Worm (Caenorhabditis elegans): ENCODE results near the gene C45G9.8.
A peak's percentile ranks its signal among the peaks of the same experiment; 100 is the strongest.

Gene C45G9.8

DNA sequence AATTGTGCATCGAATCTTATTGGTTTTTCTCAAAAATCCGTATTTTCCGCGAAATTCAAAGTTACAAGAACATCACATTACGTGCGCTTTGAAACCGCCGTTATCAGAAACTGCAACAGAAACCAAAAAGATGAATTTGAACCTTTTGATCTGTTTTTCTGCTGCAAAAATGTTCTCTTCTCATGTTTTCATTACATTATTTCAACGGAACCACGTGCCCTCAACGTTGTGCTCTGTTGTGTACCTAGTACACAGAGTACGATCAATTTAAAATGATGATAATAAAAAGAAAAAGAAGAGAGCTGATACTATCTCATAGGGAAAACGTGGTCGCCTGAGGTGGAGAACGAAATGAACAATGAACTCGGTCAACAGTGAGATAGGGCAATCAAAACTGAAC is 24.6 kb upstream of the C45G9.8 start:
- TF ChIP-seq nhr-11 (tag; optimal IDR thresholded peaks at IDR 0.05) (peak; percentile 37), lin-15B (tag; optimal IDR thresholded peaks at IDR 0.05) (peak; percentile 6), nhr-43 (tag; optimal IDR thresholded peaks at IDR 0.05; ENCODE audit: poor library complexity, severe bottlenecking) (peak; percentile 81), hmg-11 (tag; optimal IDR thresholded peaks at IDR 0.05) (no peak), elt-3 (tag; optimal IDR thresholded peaks at IDR 0.05) (peak in 1 of 3 experiments; percentile 8), ztf-11 (tag; optimal IDR thresholded peaks at IDR 0.05) (no peak), R02D3.7 (tag; optimal IDR thresholded peaks at IDR 0.05) (no peak), nhr-12 (tag; optimal IDR thresholded peaks at IDR 0.05) (no peak), nfya-1 (tag; optimal IDR thresholded peaks at IDR 0.05; ENCODE audit: insufficient read depth) (peak; percentile 60), snpc-4 (tag; optimal IDR thresholded peaks at IDR 0.05) (peak; percentile 10), ama-1 (optimal IDR thresholded peaks at IDR 0.05) (peak; percentile 26), nhr-77 (tag; optimal IDR thresholded peaks at IDR 0.05) (no peak), pha-4 (tag; optimal IDR thresholded peaks at IDR 0.05) (peak; percentile 93), ztf-4 (tag; optimal IDR thresholded peaks at IDR 0.05) (peak; percentile 25), mdl-1 (tag; optimal IDR thresholded peaks at IDR 0.05) (peak; percentile 43), nhr-23 (tag; optimal IDR thresholded peaks at IDR 0.05) (peak; percentile 82), lsy-12 (tag; optimal IDR thresholded peaks at IDR 0.05) (no peak), ceh-16 (tag; optimal IDR thresholded peaks at IDR 0.05) (no peak), elt-2 (tag; optimal IDR thresholded peaks at IDR 0.05) (peak; percentile 93), zag-1 (tag; optimal IDR thresholded peaks at IDR 0.05) (no peak), pqm-1 (tag; optimal IDR thresholded peaks at IDR 0.05) (peak; percentile 99), jun-1 (tag; optimal IDR thresholded peaks at IDR 0.05) (peak; percentile 78), skn-1 (tag; optimal IDR thresholded peaks at IDR 0.05) (peak; percentile 81), elt-1 (tag; optimal IDR thresholded peaks at IDR 0.05) (peak; percentile 7)

DNA sequence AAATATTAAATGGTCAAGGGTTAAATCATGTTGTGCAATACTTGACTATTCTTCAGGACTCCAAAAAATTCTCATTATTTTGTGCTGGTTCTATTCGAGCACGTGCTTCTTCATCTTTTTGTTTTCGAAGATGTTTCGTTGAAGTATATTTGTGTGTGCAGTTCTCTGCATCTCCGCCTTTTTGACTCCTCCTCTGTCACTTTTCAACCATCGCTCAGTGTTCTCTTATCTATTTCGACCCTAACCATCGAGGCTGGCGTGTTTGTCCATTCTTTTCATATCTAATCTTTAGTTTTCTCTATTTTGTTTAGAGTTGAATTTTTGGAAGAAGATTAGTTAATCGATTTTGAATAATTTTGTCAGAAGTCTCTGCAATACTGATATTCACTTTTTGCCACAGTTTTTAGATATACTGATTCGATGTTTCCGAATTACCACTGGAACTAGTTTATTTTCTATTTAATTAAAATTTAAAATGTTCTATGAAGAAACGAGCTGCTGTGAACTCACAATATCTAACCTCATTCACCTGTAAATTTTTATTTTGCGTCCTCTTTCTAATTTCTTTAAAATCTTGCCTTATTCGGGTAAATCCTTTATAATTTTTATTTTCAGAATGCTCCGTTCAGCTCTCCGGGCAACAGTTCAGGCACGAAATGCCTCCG is 23.8 kb upstream of the C45G9.8 start, which contains the start of gene alh-1:
Gene alh-1, plus strand, starts transcription at position 615 of the 665 bp plus-strand sequence.
- TF ChIP-seq nhr-25 (tag; optimal IDR thresholded peaks at IDR 0.05) (no peak), daf-12 (tag; optimal IDR thresholded peaks at IDR 0.05) (no peak), pqm-1 (tag; optimal IDR thresholded peaks at IDR 0.05) (peak; percentile 61), ceh-9 (tag; optimal IDR thresholded peaks at IDR 0.05) (no peak), hmg-11 (tag; optimal IDR thresholded peaks at IDR 0.05) (no peak), ZK546.5 (tag; optimal IDR thresholded peaks at IDR 0.05) (no peak), ceh-16 (tag; optimal IDR thresholded peaks at IDR 0.05) (no peak), ceh-82 (tag; optimal IDR thresholded peaks at IDR 0.05) (no peak), pha-4 (tag; optimal IDR thresholded peaks at IDR 0.05) (peak; percentile 74), snpc-4 (tag; optimal IDR thresholded peaks at IDR 0.05) (peak; percentile 17), unc-39 (tag; optimal IDR thresholded peaks at IDR 0.05) (no peak), elt-2 (tag; optimal IDR thresholded peaks at IDR 0.05) (peak; percentile 79), ama-1 (optimal IDR thresholded peaks at IDR 0.05) (no peak), lin-39 (tag; optimal IDR thresholded peaks at IDR 0.05) (peak; percentile 9), nhr-237 (tag; optimal IDR thresholded peaks at IDR 0.05) (no peak), elt-1 (tag; optimal IDR thresholded peaks at IDR 0.05) (peak; percentile 77), fkh-10 (GFP tag; optimal IDR thresholded peaks at IDR 0.05) (no peak), nhr-23 (tag; optimal IDR thresholded peaks at IDR 0.05) (no peak)

DNA sequence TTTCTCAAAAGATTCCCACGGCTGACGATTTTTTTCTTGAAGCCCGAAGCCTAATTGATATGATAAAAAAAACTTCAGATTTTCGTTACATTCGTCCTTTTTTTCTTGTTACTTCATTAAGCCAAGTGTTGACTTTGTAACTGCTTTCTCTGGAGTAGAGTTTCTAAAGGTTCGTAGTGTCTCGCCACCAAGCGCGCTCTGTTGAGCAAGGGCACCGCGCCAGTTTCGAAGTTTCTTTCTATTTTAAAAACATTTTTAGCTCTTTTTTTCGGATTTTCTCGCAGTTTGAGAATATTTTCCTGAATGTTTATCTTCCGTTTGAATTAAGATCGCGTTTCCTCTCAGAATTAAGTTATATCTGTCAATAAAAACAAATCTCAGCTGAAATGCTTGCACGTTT is 23.1 kb upstream of the C45G9.8 start:
- TF ChIP-seq pha-4 (tag; optimal IDR thresholded peaks at IDR 0.05) (no peak), zag-1 (tag; optimal IDR thresholded peaks at IDR 0.05) (no peak)

DNA sequence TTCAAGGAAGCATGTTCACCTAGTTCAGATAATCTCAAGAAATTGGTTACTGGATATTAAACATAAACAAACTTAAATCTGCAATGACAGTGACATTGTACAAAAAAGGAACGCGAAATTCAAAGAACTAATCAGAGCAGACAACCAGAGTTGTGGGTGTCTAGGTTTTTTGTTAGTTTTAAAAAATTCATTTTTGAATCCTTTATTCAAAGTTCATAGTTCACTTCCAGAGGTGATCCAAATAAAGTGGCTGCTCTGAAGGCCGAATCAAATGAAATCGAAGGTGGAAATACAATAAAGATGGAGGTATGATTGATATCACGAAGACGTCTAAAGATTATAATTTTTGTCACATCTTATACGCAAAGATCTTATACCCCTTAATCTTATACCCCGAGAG is 21.0 kb upstream of the C45G9.8 start, which contains the start of gene ttbk-6:
Gene ttbk-6, plus strand, starts transcription at position 301 of the 400 bp plus-strand sequence.
- TF ChIP-seq nhr-43 (tag; optimal IDR thresholded peaks at IDR 0.05; ENCODE audit: poor library complexity, severe bottlenecking) (no peak), daf-12 (tag; optimal IDR thresholded peaks at IDR 0.05) (no peak), fkh-10 (GFP tag; optimal IDR thresholded peaks at IDR 0.05) (no peak), unc-62 (GFP tag; optimal IDR thresholded peaks at IDR 0.05) (no peak), ztf-4 (tag; optimal IDR thresholded peaks at IDR 0.05) (no peak), elt-1 (tag; optimal IDR thresholded peaks at IDR 0.05) (no peak)

DNA sequence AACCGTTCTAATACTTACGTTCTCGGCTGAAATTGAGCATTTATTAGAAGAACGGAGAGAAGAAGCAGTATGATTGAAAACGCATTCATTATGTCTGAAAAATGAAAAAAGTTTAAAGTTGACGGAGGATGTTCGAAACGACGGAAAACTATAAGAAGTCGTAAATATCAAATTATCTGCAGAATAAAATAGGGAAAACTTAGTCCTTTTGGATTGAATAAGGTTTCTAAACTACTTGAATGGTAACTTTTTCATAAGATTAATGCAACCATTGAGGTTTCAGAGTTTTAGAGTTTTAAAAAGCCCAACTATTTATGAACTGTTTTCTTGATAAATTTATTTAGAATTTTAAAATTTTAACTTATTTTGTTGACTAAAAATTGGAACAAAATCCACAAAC is 18.1 kb upstream of the C45G9.8 start, which contains the start of gene C45G9.12:
Gene C45G9.12, minus strand, starts transcription at position 101 of the 400 bp plus-strand sequence.
- TF ChIP-seq fkh-2 (tag; optimal IDR thresholded peaks at IDR 0.05) = no peak
- no peak for TF ChIP-seq ztf-4 (tag; optimal IDR thresholded peaks at IDR 0.05)
- no peak for TF ChIP-seq mml-1 (tag; optimal IDR thresholded peaks at IDR 0.05)
- no peak for TF ChIP-seq elt-3 (tag; optimal IDR thresholded peaks at IDR 0.05)
